Worm (Caenorhabditis elegans): ENCODE measurements around the gene srj-8.

DNA sequence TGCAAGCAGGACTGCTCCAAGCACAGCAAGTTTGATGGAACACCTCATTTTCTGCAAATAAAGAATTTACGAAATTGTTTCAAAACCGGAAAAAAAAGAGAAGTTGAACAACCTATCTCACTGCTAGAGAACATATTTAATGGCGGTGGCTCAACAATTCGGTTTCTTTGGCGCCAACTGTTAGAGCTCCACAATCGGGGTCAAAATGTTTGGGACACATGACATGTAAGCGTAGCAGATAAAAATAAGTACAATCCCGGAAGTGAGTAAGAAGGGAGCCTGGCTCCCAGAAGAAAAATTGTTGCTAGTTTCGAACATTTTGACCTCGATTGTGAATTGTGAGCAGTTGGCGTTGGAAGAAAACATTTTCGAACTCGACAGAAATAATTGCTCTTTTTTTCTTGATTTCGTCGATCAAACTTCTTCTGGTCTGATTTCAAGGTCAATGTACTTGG is 11.6 kb downstream of the srj-8 start, which contains the start of gene T28A11.16:
- TF ChIP-seq tbx-2 (tag; optimal IDR thresholded peaks at IDR 0.05) (no peak), ceh-9 (tag; optimal IDR thresholded peaks at IDR 0.05) (no peak), lin-11 (tag; optimal IDR thresholded peaks at IDR 0.05) (no peak), ets-4 (tag; optimal IDR thresholded peaks at IDR 0.05) (no peak), gmeb-2 (tag; optimal IDR thresholded peaks at IDR 0.05) (no peak), unc-42 (tag; optimal IDR thresholded peaks at IDR 0.05) (no peak), nfya-1 (tag; optimal IDR thresholded peaks at IDR 0.05) (no peak), fkh-10 (GFP tag; optimal IDR thresholded peaks at IDR 0.05) (no peak), nhr-11 (tag; optimal IDR thresholded peaks at IDR 0.05) (no peak), ceh-22 (tag; optimal IDR thresholded peaks at IDR 0.05) (no peak), pat-9 (tag; optimal IDR thresholded peaks at IDR 0.05) (no peak), pha-2 (tag; optimal IDR thresholded peaks at IDR 0.05) (no peak)
